Worm (Caenorhabditis elegans) whole organism, L3 larva: ENCODE results near the gene AH6.17.

Source experiments
- ZK546.5 ChIP-seq: sonication (generic microtip); optimal IDR thresholded peaks from 2 replicates; lab custom pipeline; 2017; ENCODE audit warnings: missing biosample characterization, missing genetic modification characterization
- nfya-1 ChIP-seq: sonication (generic microtip); optimal IDR thresholded peaks from 2 replicates; lab custom pipeline; 2017; ENCODE audit warnings: missing genetic modification characterization, mild to moderate bottlenecking, missing compliant biosample characterization, antibody characterized with exemption, moderate library complexity; ENCODE audit not compliant: insufficient read depth

DNA sequence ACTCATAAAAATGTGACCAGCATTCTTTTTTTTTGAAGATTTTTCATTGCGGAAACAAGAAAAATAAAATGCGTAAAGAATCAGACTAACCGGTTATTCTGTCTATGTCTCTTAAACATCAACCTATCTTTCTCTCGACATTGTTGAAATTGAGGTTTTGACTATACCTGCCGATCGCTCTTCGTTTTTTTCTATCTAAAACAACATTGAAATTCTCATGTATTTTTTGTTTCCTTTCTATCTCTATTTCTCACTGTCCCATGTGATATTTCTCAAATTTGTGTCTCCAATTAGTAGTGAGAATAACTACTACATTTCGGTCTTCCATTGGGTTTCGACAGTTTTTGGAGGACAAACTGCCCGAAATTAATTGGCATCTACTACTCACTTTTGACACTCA lies 37.9 kb downstream of the AH6.17 start:
- no peak for TF ChIP-seq nfya-1 (tag; lab: Kevin White, UChicago)
- no peak for TF ChIP-seq ZK546.5 (tag; lab: Kevin White, UChicago)
